Fruit fly (Drosophila melanogaster): ENCODE results near the gene Ude.

Gene Ude

dm6 chr3R:24799503-24799902 lies at the start of gene Ude:
Gene Ude (minus strand): TSS chr3R:24799668.
- TF ChIP-seq Myc (optimal IDR thresholded peaks at IDR 0.05) (no peak), psq (optimal IDR thresholded peaks at IDR 0.05) (no peak), Sin3A (optimal IDR thresholded peaks at IDR 0.05) (no peak), h (optimal IDR thresholded peaks at IDR 0.05) (no peak), ttk (optimal IDR thresholded peaks at IDR 0.05) (no peak), insv (optimal IDR thresholded peaks at IDR 0.05) (no peak)

dm6 chr3R:24845952-24846848 lies 46.7 kb upstream of the Ude start:
- no peak for TF ChIP-seq h (optimal IDR thresholded peaks at IDR 0.05)

- TF ChIP-seq h (optimal IDR thresholded peaks at IDR 0.05): no peak
- TF ChIP-seq Myc (optimal IDR thresholded peaks at IDR 0.05): no peak
- TF ChIP-seq ttk (optimal IDR thresholded peaks at IDR 0.05): no peak
- TF ChIP-seq psq (optimal IDR thresholded peaks at IDR 0.05): no peak
- no peak for TF ChIP-seq insv (optimal IDR thresholded peaks at IDR 0.05)
- TF ChIP-seq Sin3A (optimal IDR thresholded peaks at IDR 0.05): no peak
Measured at dm6 chr3R:24845148-24845547, 45.7 kb upstream of the Ude start.

dm6 chr3R:24841635-24842034 lies 42.2 kb upstream of the Ude start, which contains the start of gene Esp:
Gene Esp (plus strand): TSS chr3R:24841935.
- no peak for TF ChIP-seq Sin3A (optimal IDR thresholded peaks at IDR 0.05)
- TF ChIP-seq insv (optimal IDR thresholded peaks at IDR 0.05): no peak
- TF ChIP-seq psq (optimal IDR thresholded peaks at IDR 0.05): no peak
- no peak for TF ChIP-seq h (optimal IDR thresholded peaks at IDR 0.05)
- TF ChIP-seq ttk (optimal IDR thresholded peaks at IDR 0.05): no peak
- TF ChIP-seq Myc (optimal IDR thresholded peaks at IDR 0.05): no peak

dm6 chr3R:24841063-24841462 lies 41.6 kb upstream of the Ude start, which contains the start of gene CG33658:
Gene CG33658 (minus strand): TSS chr3R:24841163.
- TF ChIP-seq Sin3A (optimal IDR thresholded peaks at IDR 0.05) (no peak), ttk (optimal IDR thresholded peaks at IDR 0.05) (no peak), h (optimal IDR thresholded peaks at IDR 0.05) (no peak), insv (optimal IDR thresholded peaks at IDR 0.05) (no peak), Myc (optimal IDR thresholded peaks at IDR 0.05) (no peak), psq (optimal IDR thresholded peaks at IDR 0.05) (no peak)

dm6 chr3R:24833652-24834051 lies 34.2 kb upstream of the Ude start, which contains the start of gene sosie:
Gene sosie (plus strand): TSS chr3R:24833952.
- TF ChIP-seq ttk (optimal IDR thresholded peaks at IDR 0.05) (no peak), h (optimal IDR thresholded peaks at IDR 0.05) (no peak), Sin3A (optimal IDR thresholded peaks at IDR 0.05) (no peak), Myc (optimal IDR thresholded peaks at IDR 0.05) (no peak), psq (optimal IDR thresholded peaks at IDR 0.05) (no peak), insv (optimal IDR thresholded peaks at IDR 0.05) (no peak)

dm6 chr3R:24829887-24830351 lies 30.5 kb upstream of the Ude start, which contains the start of the genes Kaz and CG43273:
Gene Kaz (minus strand): TSS chr3R:24829959.
Gene CG43273 (plus strand): TSS chr3R:24830301.
- TF ChIP-seq Myc (optimal IDR thresholded peaks at IDR 0.05) (no peak), h (optimal IDR thresholded peaks at IDR 0.05) (no peak), Sin3A (optimal IDR thresholded peaks at IDR 0.05) (no peak), insv (optimal IDR thresholded peaks at IDR 0.05) (no peak), psq (optimal IDR thresholded peaks at IDR 0.05) (no peak), ttk (optimal IDR thresholded peaks at IDR 0.05) (no peak)

dm6 chr3R:24828234-24828633 lies 28.8 kb upstream of the Ude start, which contains the start of gene RabX4:
Gene RabX4 (minus strand): TSS chr3R:24828409.
- TF ChIP-seq ttk (optimal IDR thresholded peaks at IDR 0.05) (no peak), Myc (optimal IDR thresholded peaks at IDR 0.05) (no peak), insv (optimal IDR thresholded peaks at IDR 0.05) (no peak), h (optimal IDR thresholded peaks at IDR 0.05) (no peak), psq (optimal IDR thresholded peaks at IDR 0.05) (no peak), Sin3A (optimal IDR thresholded peaks at IDR 0.05) (no peak)

dm6 chr3R:24825548-24825947 lies 26.1 kb upstream of the Ude start, which contains the start of gene niki:
Gene niki (minus strand): TSS chr3R:24825648.
- TF ChIP-seq Myc (optimal IDR thresholded peaks at IDR 0.05) (no peak), ttk (optimal IDR thresholded peaks at IDR 0.05) (no peak), h (optimal IDR thresholded peaks at IDR 0.05) (no peak), insv (optimal IDR thresholded peaks at IDR 0.05) (no peak), Sin3A (optimal IDR thresholded peaks at IDR 0.05) (no peak), psq (optimal IDR thresholded peaks at IDR 0.05) (no peak)

- TF ChIP-seq insv (optimal IDR thresholded peaks at IDR 0.05) (no peak), Sin3A (optimal IDR thresholded peaks at IDR 0.05) (no peak), ttk (optimal IDR thresholded peaks at IDR 0.05) (no peak), psq (optimal IDR thresholded peaks at IDR 0.05) (no peak), h (optimal IDR thresholded peaks at IDR 0.05) (no peak), Myc (optimal IDR thresholded peaks at IDR 0.05) (no peak)
Measured at dm6 chr3R:24823061-24823460, 23.6 kb upstream of the Ude start.

dm6 chr3R:24816993-24817854 lies 17.8 kb upstream of the Ude start, which contains the start of the genes CG5808 and Saf-B:
Gene CG5808 (minus strand): TSS chr3R:24817007.
Gene Saf-B (plus strand): TSS chr3R:24817464.
- no peak for TF ChIP-seq psq (optimal IDR thresholded peaks at IDR 0.05)
